Fruit fly (Drosophila melanogaster): Measurements from ENCODE around the gene Alp12.

DNA sequence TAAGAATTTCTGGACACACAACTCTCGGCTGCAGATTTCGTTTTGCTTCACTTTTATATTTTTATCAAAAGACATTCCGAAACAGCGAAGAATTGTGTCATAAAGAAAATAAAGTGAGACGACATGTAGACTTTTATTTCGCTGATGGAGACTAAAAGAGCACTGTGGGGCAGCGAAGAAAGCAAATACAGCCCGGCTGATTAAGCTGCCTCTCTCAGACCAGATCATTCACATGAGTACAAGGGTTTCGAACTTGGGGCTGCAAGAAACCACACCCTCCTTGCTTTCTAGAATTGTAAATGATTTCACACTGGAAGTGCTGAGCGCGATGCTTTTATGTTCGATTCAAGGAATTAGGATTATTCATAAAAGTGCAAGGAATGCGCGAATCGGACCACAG, 1.3 kb downstream of the Alp12 start:
- TF ChIP-seq HLH106 (tag; optimal IDR thresholded peaks at IDR 0.05) (no peak), jim (GFP tag; optimal IDR thresholded peaks at IDR 0.05) (no peak), lola (GFP tag; optimal IDR thresholded peaks at IDR 0.05) (no peak), OdsH (GFP tag; optimal IDR thresholded peaks at IDR 0.05) (no peak), pan (optimal IDR thresholded peaks at IDR 0.05) (no peak), Mio (GFP tag; optimal IDR thresholded peaks at IDR 0.05) (no peak), fru (GFP tag; optimal IDR thresholded peaks at IDR 0.05) (no peak), psq (GFP tag; optimal IDR thresholded peaks at IDR 0.05) (no peak), Myc (optimal IDR thresholded peaks at IDR 0.05) (no peak), Abd-B (GFP tag; optimal IDR thresholded peaks at IDR 0.05) (no peak)

All from whole organism, wandering third instar larva.